Fruit fly (Drosophila melanogaster): ENCODE data around the gene CG6168.

Gene CG6168

dm6 chr3L:11365432-11366318 lies 44.2 kb upstream of the CG6168 start (continued):
- TF ChIP-seq achi (GFP tag; optimal IDR thresholded peaks at IDR 0.05) (peak; percentile 57), cyc (GFP tag; optimal IDR thresholded peaks at IDR 0.05) (peak; percentile 65), CG32006 (GFP tag; optimal IDR thresholded peaks at IDR 0.05) (peak; percentile 83), pdm3 (GFP tag; optimal IDR thresholded peaks at IDR 0.05) (peak; percentile 64), OdsH (GFP tag; optimal IDR thresholded peaks at IDR 0.05) (peak; percentile 69), Met (GFP tag; optimal IDR thresholded peaks at IDR 0.05) (peak; percentile 43), CG7368 (GFP tag; optimal IDR thresholded peaks at IDR 0.05) (peak; percentile 9), CG6276 (GFP tag; optimal IDR thresholded peaks at IDR 0.05) (no peak), ss (GFP tag; optimal IDR thresholded peaks at IDR 0.05) (no peak), Ets96B (tag; optimal IDR thresholded peaks at IDR 0.05) (peak; percentile 1), Hr4 (GFP tag; optimal IDR thresholded peaks at IDR 0.05) (peak; percentile 68), vri (GFP tag; optimal IDR thresholded peaks at IDR 0.05) (no peak), CG6854 (GFP tag; optimal IDR thresholded peaks at IDR 0.05) (no peak), CG16779 (tag; optimal IDR thresholded peaks at IDR 0.05) (no peak), fkh (GFP tag; optimal IDR thresholded peaks at IDR 0.05) (no peak)

DNA sequence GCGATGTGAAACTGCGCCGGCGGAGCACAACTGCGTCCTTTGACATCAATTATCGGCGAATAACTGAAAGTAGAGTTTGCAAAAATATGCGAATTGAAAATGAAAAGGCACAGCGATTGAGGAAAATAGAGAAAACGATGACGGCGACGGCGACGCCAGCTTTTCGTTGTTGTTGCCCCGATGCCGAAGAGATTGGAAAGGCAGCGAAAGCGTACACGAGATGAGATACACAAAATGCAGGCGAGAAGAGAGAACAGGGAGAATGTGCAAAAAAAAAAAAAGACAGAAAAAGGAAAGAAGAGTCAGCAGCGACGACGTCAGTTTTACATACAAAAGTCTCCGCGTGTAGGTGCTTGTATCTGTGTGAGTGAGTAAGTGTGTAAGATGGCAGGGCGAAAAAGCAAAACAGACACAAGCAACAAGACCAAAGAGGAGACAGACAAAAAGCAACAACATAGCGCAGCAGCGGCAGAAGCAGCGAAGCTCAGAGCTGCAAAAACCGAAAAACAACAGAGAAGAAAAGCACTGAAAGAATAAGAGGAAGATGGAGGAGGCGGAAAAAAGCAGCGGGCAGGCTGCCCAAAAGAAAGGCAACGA lies 43.4 kb upstream of the CG6168 start, which contains the start of gene CG6163:
TSS of gene CG6163 (minus strand) at position 51 of the 597 bp plus-strand sequence.
- TF ChIP-seq Eip93F (GFP tag; optimal IDR thresholded peaks at IDR 0.05) (no peak), topi (GFP tag; optimal IDR thresholded peaks at IDR 0.05) (no peak), lz (GFP tag; optimal IDR thresholded peaks at IDR 0.05) (no peak), CG9139 (GFP tag; optimal IDR thresholded peaks at IDR 0.05) (peak; percentile 68), net (GFP tag; optimal IDR thresholded peaks at IDR 0.05) (peak; percentile 39), Lpt (GFP tag; optimal IDR thresholded peaks at IDR 0.05) (peak; percentile 21), CG31627 (GFP tag; optimal IDR thresholded peaks at IDR 0.05) (no peak), Sox14 (GFP tag; optimal IDR thresholded peaks at IDR 0.05) (no peak), eg (GFP tag; IDR thresholded peaks at IDR 0.05) (peak; percentile 53), CG6792 (GFP tag; optimal IDR thresholded peaks at IDR 0.05) (no peak), achi (GFP tag; optimal IDR thresholded peaks at IDR 0.05) (no peak), CG8319 (GFP tag; optimal IDR thresholded peaks at IDR 0.05) (no peak), pdm3 (GFP tag; optimal IDR thresholded peaks at IDR 0.05) (no peak), Ets21C (GFP tag; optimal IDR thresholded peaks at IDR 0.05) (no peak), acj6 (GFP tag; optimal IDR thresholded peaks at IDR 0.05) (no peak), CG6163 (GFP tag; IDR thresholded peaks at IDR 0.05) (peak; percentile 97), Gug (GFP tag; IDR thresholded peaks at IDR 0.05) (no peak), OdsH (GFP tag; optimal IDR thresholded peaks at IDR 0.05) (no peak), CG1621 (tag; optimal IDR thresholded peaks at IDR 0.05) (no peak), CG6854 (GFP tag; optimal IDR thresholded peaks at IDR 0.05) (peak; percentile 32), CG3919 (GFP tag; optimal IDR thresholded peaks at IDR 0.05) (no peak), CG11294 (GFP tag; IDR thresholded peaks at IDR 0.05) (no peak), Ets96B (tag; optimal IDR thresholded peaks at IDR 0.05) (no peak), CG15336 (GFP tag; IDR thresholded peaks at IDR 0.05) (peak; percentile 23), ss (GFP tag; optimal IDR thresholded peaks at IDR 0.05) (peak; percentile 78 to 80), fd59A (GFP tag; optimal IDR thresholded peaks at IDR 0.05) (no peak), Hr38 (GFP tag; optimal IDR thresholded peaks at IDR 0.05) (no peak), CG10669 (GFP tag; optimal IDR thresholded peaks at IDR 0.05) (no peak), Eip75B (GFP tag; optimal IDR thresholded peaks at IDR 0.05) (peak; percentile 17), Met (GFP tag; optimal IDR thresholded peaks at IDR 0.05) (no peak), CG7368 (GFP tag; optimal IDR thresholded peaks at IDR 0.05) (no peak), spab (GFP tag; optimal IDR thresholded peaks at IDR 0.05) (peak; percentile 20), CG4318 (GFP tag; optimal IDR thresholded peaks at IDR 0.05) (no peak), CG3032 (tag; optimal IDR thresholded peaks at IDR 0.05) (no peak), CG8119 (GFP tag; IDR thresholded peaks at IDR 0.05) (peak; percentile 57; the same call in 2 of the 3 replicates), CG10631 (GFP tag; optimal IDR thresholded peaks at IDR 0.05) (no peak), dac (GFP tag; optimal IDR thresholded peaks at IDR 0.05) (peak; percentile 38), Hr39 (GFP tag; optimal IDR thresholded peaks at IDR 0.05) (no peak), CG6808 (GFP tag; optimal IDR thresholded peaks at IDR 0.05) (peak; percentile 70), CG6276 (GFP tag; optimal IDR thresholded peaks at IDR 0.05) (no peak), Sox15 (GFP tag; optimal IDR thresholded peaks at IDR 0.05) (no peak), vri (GFP tag; optimal IDR thresholded peaks at IDR 0.05) (peak; percentile 40)
